Fruit fly (Drosophila melanogaster) S2 (cell line): ENCODE data around the gene Rai1.

Experiments used
- CG8478 ChIP-seq: fragments of >200 bp; optimal IDR thresholded peaks from 2 replicates; lab custom pipeline; 2018
- CTCF ChIP-seq, 2 experiments: fragments of >200 bp; optimal IDR thresholded peaks; 2 replicates each; lab custom pipeline; 2018

Rai1 gene

DNA sequence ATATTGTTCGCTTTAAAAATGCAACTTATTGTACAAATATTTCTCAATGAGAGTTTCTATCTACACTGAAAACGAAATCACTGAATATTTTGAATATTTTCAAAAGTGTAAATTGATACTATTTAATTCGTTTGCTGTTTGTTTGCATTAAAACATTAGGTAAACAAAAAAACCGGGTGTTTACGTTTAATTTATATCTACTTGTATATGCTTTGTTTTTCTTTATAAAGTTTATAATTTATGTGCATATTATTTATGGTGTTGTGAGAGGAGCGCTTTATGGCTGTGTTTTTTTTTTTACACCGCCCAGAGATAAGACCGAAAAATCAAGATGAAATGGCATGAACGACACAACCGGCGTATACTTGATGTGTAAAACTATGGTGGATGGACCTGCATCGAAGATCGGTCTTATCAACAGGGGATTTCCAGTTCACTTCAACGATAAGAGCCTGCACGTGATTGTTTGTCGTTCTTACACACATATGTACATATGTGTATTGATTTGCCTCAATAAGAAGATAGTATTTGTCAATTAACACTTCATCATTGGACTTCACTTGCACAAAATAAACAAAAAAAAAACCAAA is 26.4 kb upstream of the Rai1 start:
- TF ChIP-seq CTCF (optimal IDR thresholded peaks at IDR 0.05; lab: Kevin White, UChicago) (no peak), CG8478 (no peak)

DNA sequence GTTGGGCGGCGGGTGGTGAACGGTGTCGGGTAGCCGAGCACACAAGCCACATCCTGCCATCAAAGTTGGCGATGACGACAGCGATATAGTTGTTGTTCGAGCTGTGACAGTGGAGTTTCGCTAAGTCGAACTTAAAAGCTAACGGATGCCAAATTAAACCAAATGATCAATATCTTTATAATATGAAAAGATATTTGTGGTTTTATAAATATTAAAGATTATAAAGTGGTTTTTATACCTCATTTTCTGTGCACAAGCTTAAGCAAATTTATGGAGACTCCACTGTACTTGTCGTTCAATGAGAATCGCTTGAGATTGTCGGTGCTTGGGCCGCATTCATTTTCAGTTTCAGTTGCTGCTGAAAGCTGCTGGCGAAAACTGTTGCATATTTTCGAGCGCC is 18.9 kb upstream of the Rai1 start:
- no peak for TF ChIP-seq CG8478
- no peak for TF ChIP-seq CTCF (optimal IDR thresholded peaks at IDR 0.05; lab: Kevin White, UChicago)

DNA sequence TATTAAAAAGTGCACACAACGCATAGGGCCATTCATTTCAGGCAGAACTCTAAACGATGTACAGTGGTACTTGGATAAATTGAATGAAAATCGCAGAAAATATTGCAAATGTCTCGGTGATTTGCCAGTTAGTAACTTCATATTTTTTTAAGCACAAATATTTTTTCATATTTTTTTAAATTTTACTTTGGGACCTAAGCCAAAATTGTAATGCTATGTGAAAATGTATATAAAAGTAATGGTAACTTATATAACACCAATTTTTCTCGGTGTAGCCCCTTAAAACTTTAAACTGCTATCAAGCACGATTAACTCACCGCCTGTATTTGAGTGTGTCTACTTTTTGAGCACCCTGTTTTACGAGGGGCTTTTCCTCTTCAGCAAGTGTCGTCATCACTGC is 18.1 kb upstream of the Rai1 start:
- no peak for TF ChIP-seq CG8478
- TF ChIP-seq CTCF (optimal IDR thresholded peaks at IDR 0.05; lab: Kevin White, UChicago): no peak

- no peak for TF ChIP-seq CG8478
- peak; percentile 63 to 69 for TF ChIP-seq CTCF (optimal IDR thresholded peaks at IDR 0.05; lab: Kevin White, UChicago)
Observed at dm6 chrX:16820665-16821064, 17.5 kb upstream of the Rai1 start.

- TF ChIP-seq CG8478 (no peak), CTCF (optimal IDR thresholded peaks at IDR 0.05; lab: Kevin White, UChicago) (no peak)
Observed at dm6 chrX:16818186-16818585, 15.0 kb upstream of the Rai1 start.

DNA sequence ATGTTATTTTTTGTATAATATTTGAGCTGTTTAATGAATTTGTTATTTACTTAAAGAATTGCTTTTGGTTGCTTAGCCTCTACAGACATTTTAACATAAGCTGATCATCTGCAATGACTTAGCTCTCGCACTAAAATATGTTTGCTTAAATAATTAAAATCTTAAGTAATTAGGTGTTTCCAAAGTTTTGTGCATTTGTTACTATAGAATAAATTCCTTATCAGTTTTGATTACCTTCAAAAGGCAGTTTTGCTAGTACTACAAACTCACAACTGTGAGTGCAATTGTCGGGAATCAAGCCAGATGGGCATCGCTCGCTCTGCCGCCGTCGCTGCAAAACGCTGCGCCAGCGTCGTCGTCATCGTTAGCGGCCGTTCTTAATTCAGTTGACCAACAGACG is 13.4 kb upstream of the Rai1 start:
- no peak for TF ChIP-seq CTCF (optimal IDR thresholded peaks at IDR 0.05; lab: Kevin White, UChicago)

dm6 chrX:16815168-16815567 is 12.0 kb upstream of the Rai1 start:
- no peak for TF ChIP-seq CG8478
- TF ChIP-seq CTCF (optimal IDR thresholded peaks at IDR 0.05; lab: Kevin White, UChicago): no peak

DNA sequence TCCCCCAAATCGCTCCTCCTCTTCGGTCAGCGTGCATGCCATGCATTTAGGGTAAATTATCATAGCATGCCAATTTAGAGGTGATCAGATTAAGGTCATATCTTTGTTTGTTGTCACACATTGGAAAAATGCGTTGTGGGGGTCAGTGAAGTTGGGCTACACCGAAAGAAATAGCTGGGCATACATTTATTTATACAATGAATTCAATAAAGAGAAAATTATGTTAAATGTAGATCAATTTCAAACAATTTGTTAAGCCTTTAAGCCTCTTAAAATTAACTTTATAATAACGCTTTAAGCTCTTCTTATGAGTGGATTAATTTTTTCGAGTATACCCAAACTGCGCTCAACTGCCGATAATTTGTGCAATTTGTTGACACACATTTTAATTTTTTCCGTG is 11.2 kb upstream of the Rai1 start:
- TF ChIP-seq CTCF (optimal IDR thresholded peaks at IDR 0.05; lab: Kevin White, UChicago): no peak
- no peak for TF ChIP-seq CG8478

dm6 chrX:16813226-16813625 is 10.1 kb upstream of the Rai1 start:
- no peak for TF ChIP-seq CG8478
- TF ChIP-seq CTCF (optimal IDR thresholded peaks at IDR 0.05; lab: Kevin White, UChicago): no peak

DNA sequence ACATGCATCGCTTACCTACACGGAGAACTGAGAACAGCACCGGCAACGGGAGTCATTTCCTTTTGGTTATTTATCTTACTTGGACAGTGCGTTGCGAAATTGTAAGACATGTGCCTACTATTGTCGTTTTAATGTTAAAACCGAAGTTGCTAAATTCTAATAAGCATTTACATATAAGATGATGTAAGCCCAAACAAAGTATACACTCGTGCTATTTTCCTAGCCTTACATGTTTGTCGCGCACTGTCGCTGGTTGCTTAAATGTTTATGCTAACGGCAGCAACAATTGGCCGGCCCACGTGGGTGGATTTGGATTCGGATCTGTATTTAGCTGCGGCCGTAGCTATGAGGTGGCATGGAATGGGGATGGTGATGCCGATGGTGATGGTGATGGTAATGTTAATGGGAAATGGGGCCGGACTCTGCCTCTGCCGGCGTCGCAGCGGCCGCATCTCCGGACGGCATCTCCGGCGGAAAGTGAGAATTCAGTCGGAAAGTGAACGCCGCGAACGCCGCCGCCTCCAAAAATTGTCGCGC is 8.1 kb upstream of the Rai1 start, which contains the start of gene CG4829:
Gene CG4829, plus strand, starts transcription at position 487 of the 537 bp plus-strand sequence.
- TF ChIP-seq CG8478: no peak
- TF ChIP-seq CTCF (optimal IDR thresholded peaks at IDR 0.05; lab: Kevin White, UChicago): no peak

- TF ChIP-seq CG8478 (no peak), CTCF (optimal IDR thresholded peaks at IDR 0.05; lab: Kevin White, UChicago) (no peak)
Observed at dm6 chrX:16809093-16809492, 5.9 kb upstream of the Rai1 start.

DNA sequence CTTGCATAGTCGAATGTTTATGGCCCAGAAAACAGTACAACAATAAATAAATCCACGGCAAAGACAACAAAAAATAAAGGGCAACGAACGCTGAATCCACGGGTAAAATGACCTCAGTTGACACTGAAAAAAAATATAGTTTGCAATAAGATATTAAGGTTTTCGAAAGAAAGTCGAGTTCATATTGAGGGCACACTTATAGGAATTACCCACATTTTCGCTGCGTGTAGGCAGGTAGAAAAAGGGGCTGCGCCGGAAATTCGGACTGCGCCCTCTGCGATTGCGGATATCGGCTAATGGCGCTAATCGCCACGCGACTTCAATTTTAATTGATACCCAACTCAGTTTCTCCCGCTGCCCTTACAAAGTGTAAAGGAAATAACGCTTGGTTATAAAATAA is 5.5 kb upstream of the Rai1 start:
- no peak for TF ChIP-seq CTCF (optimal IDR thresholded peaks at IDR 0.05; lab: Kevin White, UChicago)
- no peak for TF ChIP-seq CG8478

DNA sequence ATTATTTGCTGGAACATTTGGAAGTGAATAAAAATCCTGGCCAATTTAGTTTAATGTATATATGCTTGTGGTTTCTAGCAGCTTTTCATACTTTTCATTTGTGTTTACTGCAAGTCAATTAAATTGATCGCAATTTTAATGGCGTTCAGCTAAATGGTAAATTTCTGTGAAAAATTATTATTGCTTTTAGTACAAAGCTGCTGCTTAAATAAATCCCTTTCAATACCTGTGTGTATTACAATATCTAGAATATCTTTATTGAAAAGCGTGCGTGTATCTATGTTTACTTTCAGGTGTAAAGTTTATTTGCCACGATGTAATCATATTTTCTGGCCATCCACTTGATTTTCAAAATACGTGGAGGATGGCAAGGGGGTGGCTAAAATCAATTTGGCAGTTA is 2.6 kb upstream of the Rai1 start, which contains the start of gene ppk28:
Gene ppk28, plus strand, starts transcription at position 301 of the 400 bp plus-strand sequence.
- TF ChIP-seq CTCF (optimal IDR thresholded peaks at IDR 0.05; lab: Kevin White, UChicago) (no peak), CG8478 (no peak)

dm6 chrX:16800530-16801027 is 2.6 kb downstream of the Rai1 start, which contains the start of the genes CG9132 and CG4789:
Gene CG9132, minus strand, starts transcription at chrX:16800710.
Gene CG4789, plus strand, starts transcription at chrX:16800930.
- TF ChIP-seq CTCF (optimal IDR thresholded peaks at IDR 0.05; lab: Kevin White, UChicago) (no peak), CG8478 (no peak)

DNA sequence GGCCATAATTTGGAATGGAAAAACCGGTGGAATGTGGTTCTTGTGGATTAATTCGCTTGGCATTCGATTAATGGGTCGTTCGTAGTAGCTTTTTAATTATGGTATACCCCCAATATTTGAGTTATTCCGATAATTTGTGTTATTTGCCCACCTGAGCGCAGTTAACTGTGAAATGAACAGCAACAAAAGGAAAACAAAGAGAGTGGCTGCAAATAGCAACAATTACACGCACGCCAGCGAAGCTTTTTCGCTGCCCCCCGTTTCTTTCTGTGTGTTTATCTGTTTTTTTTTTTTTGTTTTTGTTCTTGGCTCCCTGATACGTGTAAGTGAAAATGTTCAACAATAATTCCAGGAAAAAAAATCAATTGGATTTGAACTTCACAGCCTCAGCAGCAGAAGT is 3.2 kb downstream of the Rai1 start:
- TF ChIP-seq CTCF (optimal IDR thresholded peaks at IDR 0.05; lab: Kevin White, UChicago) (no peak), CG8478 (no peak)

- no peak for TF ChIP-seq CG8478
- TF ChIP-seq CTCF (optimal IDR thresholded peaks at IDR 0.05; lab: Kevin White, UChicago): no peak
Observed at dm6 chrX:16798166-16798565, 5.0 kb downstream of the Rai1 start.
